Fruit fly (Drosophila melanogaster) whole organism, embryonic: Measurements from ENCODE around the gene Sf3b6.

Experiments
- Adf1 ChIP-seq: fragments of 200-800 bp; sonication (Bioruptor generic); IDR thresholded peaks from 2 replicates; pipeline ENCODE4 v1.3.6; 2022; ENCODE audit warnings: missing biosample characterization, missing genetic modification characterization
- CG10462 ChIP-seq: fragments of 200-800 bp; sonication (Bioruptor generic); optimal IDR thresholded peaks from 2 replicates; lab custom pipeline; 2016; ENCODE audit warnings: missing biosample characterization, missing genetic modification characterization
- CG12071 ChIP-seq: fragments of 200-800 bp; sonication (Bioruptor generic); optimal IDR thresholded peaks from 3 replicates; lab custom pipeline; 2018; ENCODE audit warnings: missing biosample characterization, mild to moderate bottlenecking, missing genetic modification characterization
- CG12299 ChIP-seq: fragments of 200-800 bp; sonication (Bioruptor generic); optimal IDR thresholded peaks from 2 replicates; lab custom pipeline; 2018; ENCODE audit warnings: missing biosample characterization, mild to moderate bottlenecking, missing genetic modification characterization
- CG13287 ChIP-seq: fragments of 200-800 bp; sonication (Bioruptor generic); IDR thresholded peaks from 2 replicates; pipeline ENCODE4 v1.3.6; 2022; ENCODE audit warnings: missing biosample characterization, missing genetic modification characterization; ENCODE audit not compliant: partially characterized antibody
- CG13296 ChIP-seq: fragments of 200-800 bp; sonication (Bioruptor generic); optimal IDR thresholded peaks from 3 replicates; lab custom pipeline; 2018; ENCODE audit warnings: missing biosample characterization, mild to moderate bottlenecking, missing genetic modification characterization
- CG14965 ChIP-seq: fragments of 200-800 bp; sonication (Bioruptor generic); optimal IDR thresholded peaks from 2 replicates; lab custom pipeline; 2016; ENCODE audit warnings: missing biosample characterization, missing genetic modification characterization, borderline replicate concordance
- CG17186 ChIP-seq: fragments of 200-800 bp; sonication (Bioruptor generic); optimal IDR thresholded peaks from 3 replicates; lab custom pipeline; 2017; ENCODE audit warnings: missing biosample characterization, missing genetic modification reagents, missing genetic modification characterization
- CG18619 ChIP-seq: fragments of 200-800 bp; sonication (Bioruptor generic); optimal IDR thresholded peaks from 3 replicates; lab custom pipeline; 2017; ENCODE audit warnings: missing biosample characterization, mild to moderate bottlenecking, missing genetic modification characterization
- CG30431 ChIP-seq: fragments of 200-800 bp; sonication (Bioruptor generic); optimal IDR thresholded peaks from 2 replicates; lab custom pipeline; 2017; ENCODE audit warnings: missing biosample characterization, missing genetic modification characterization
- CG31441 ChIP-seq: fragments of 200-800 bp; sonication (Bioruptor generic); IDR thresholded peaks from 2 replicates; pipeline ENCODE4 v1.3.6; 2022; ENCODE audit warnings: missing biosample characterization, missing genetic modification characterization
- CG32767 ChIP-seq: fragments of 200-800 bp; sonication (Bioruptor generic); IDR thresholded peaks from 2 replicates; pipeline ENCODE4 v1.3.6; 2022; ENCODE audit warnings: missing biosample characterization, missing genetic modification characterization
- CG33213 ChIP-seq: fragments of 200-800 bp; sonication (Bioruptor generic); optimal IDR thresholded peaks from 3 replicates; lab custom pipeline; 2016; ENCODE audit warnings: missing biosample characterization, missing genetic modification characterization
- CG34224 ChIP-seq: fragments of 200-800 bp; sonication (Bioruptor generic); IDR thresholded peaks from 3 replicates; pipeline ENCODE4 v1.3.6; 2022; ENCODE audit warnings: missing biosample characterization, missing genetic modification characterization; ENCODE audit not compliant: partially characterized antibody
- CG4282 ChIP-seq: fragments of 200-800 bp; sonication (Bioruptor generic); optimal IDR thresholded peaks from 2 replicates; lab custom pipeline; 2016; ENCODE audit warnings: missing biosample characterization, missing genetic modification characterization
- CG43689 ChIP-seq: fragments of 200-800 bp; sonication (Bioruptor generic); IDR thresholded peaks from 2 replicates; pipeline ENCODE4 v1.3.6; 2022; ENCODE audit warnings: missing biosample characterization, missing genetic modification characterization
- D19A ChIP-seq: fragments of 200-800 bp; optimal IDR thresholded peaks from 3 replicates; lab custom pipeline; 2019; ENCODE audit warnings: missing biosample characterization, mild to moderate bottlenecking, missing genetic modification characterization, moderate library complexity
- Dip2 ChIP-seq: fragments of 200-800 bp; sonication (Bioruptor generic); IDR thresholded peaks from 2 replicates; pipeline ENCODE4 v1.3.6; 2022; ENCODE audit warnings: missing biosample characterization, missing genetic modification characterization
- Dref ChIP-seq: fragments of 200-800 bp; sonication (Bioruptor generic); IDR thresholded peaks from 2 replicates; pipeline ENCODE4 v1.3.6; 2022; ENCODE audit warnings: missing biosample characterization, missing genetic modification characterization
- ERR ChIP-seq: fragments of 200-800 bp; sonication (Bioruptor generic); optimal IDR thresholded peaks from 2 replicates; lab custom pipeline; 2016; ENCODE audit warnings: missing biosample characterization, missing genetic modification characterization
- HLH54F ChIP-seq: fragments of 200-800 bp; sonication (Bioruptor generic); optimal IDR thresholded peaks from 3 replicates; lab custom pipeline; 2016; ENCODE audit warnings: missing biosample characterization, missing genetic modification characterization
- Hand ChIP-seq: fragments of 200-800 bp; sonication (Bioruptor generic); optimal IDR thresholded peaks from 2 replicates; lab custom pipeline; 2017; ENCODE audit warnings: mild to moderate bottlenecking, missing biosample characterization, missing genetic modification reagents, missing genetic modification characterization
- Hr39 ChIP-seq: fragments of >200 bp; optimal IDR thresholded peaks from 2 replicates; lab custom pipeline; 2017
- Mrtf ChIP-seq: fragments of 200-800 bp; sonication (Bioruptor generic); IDR thresholded peaks from 3 replicates; pipeline ENCODE4 v1.3.6; 2022; ENCODE audit warnings: missing biosample characterization, missing genetic modification characterization
- Nf-YA ChIP-seq: fragments of 200-800 bp; sonication (Bioruptor generic); IDR thresholded peaks from 2 replicates; pipeline ENCODE4 v1.3.6; 2022; ENCODE audit warnings: missing biosample characterization, missing genetic modification characterization
- NfI ChIP-seq: fragments of 200-800 bp; sonication (Bioruptor generic); optimal IDR thresholded peaks from 3 replicates; lab custom pipeline; 2018; ENCODE audit warnings: missing biosample characterization, mild to moderate bottlenecking, missing genetic modification characterization, moderate library complexity
- Ptx1 ChIP-seq: fragments of 200-800 bp; sonication (Bioruptor generic); IDR thresholded peaks from 2 replicates; pipeline ENCODE4 v1.3.6; 2022; ENCODE audit warnings: missing biosample characterization, missing genetic modification characterization
- Spps ChIP-seq: fragments of 200-800 bp; sonication (Bioruptor generic); optimal IDR thresholded peaks from 2 replicates; lab custom pipeline; 2018; ENCODE audit warnings: missing biosample characterization, mild to moderate bottlenecking, missing genetic modification characterization
- Vsx1 ChIP-seq: fragments of 200-800 bp; sonication (Bioruptor generic); optimal IDR thresholded peaks from 2 replicates; lab custom pipeline; 2017; ENCODE audit warnings: missing biosample characterization, mild to moderate bottlenecking, missing genetic modification characterization, missing genetic modification reagents
- ab ChIP-seq: fragments of 200-800 bp; sonication (Bioruptor generic); optimal IDR thresholded peaks from 2 replicates; lab custom pipeline; 2016; ENCODE audit warnings: missing biosample characterization, missing genetic modification characterization
- ara ChIP-seq: fragments of 200-800 bp; sonication (Bioruptor generic); IDR thresholded peaks from 2 replicates; pipeline ENCODE4 v1.3.6; 2022; ENCODE audit warnings: missing biosample characterization, missing genetic modification characterization
- az2 ChIP-seq: fragments of 200-800 bp; sonication (Bioruptor generic); optimal IDR thresholded peaks from 3 replicates; lab custom pipeline; 2016; ENCODE audit warnings: missing biosample characterization, missing genetic modification characterization
- bab2 ChIP-seq: fragments of 200-800 bp; sonication (Bioruptor generic); optimal IDR thresholded peaks from 2 replicates; lab custom pipeline; 2016; ENCODE audit warnings: missing biosample characterization, missing genetic modification characterization
- bsh ChIP-seq, 2 experiments: fragments of 200-800 bp; sonication (Bioruptor generic); optimal IDR thresholded peaks; 2 replicates each; lab custom pipeline; 2017 to 2018; ENCODE audit warnings: mild to moderate bottlenecking in 2 of 2, missing biosample characterization in 2 of 2, missing genetic modification characterization in 2 of 2, moderate library complexity in 1 of 2
- chn ChIP-seq: fragments of 200-800 bp; sonication (Bioruptor generic); optimal IDR thresholded peaks from 2 replicates; lab custom pipeline; 2016; ENCODE audit warnings: missing biosample characterization, missing genetic modification characterization
- da ChIP-seq: fragments of 200-800 bp; sonication (Bioruptor generic); optimal IDR thresholded peaks from 2 replicates; lab custom pipeline; 2016; ENCODE audit warnings: missing biosample characterization, missing genetic modification characterization
- esg ChIP-seq: fragments of 200-800 bp; sonication (Bioruptor generic); conservative IDR thresholded peaks from 2 replicates; pipeline ENCODE4 v1.3.6; 2022; ENCODE audit warnings: missing biosample characterization, missing genetic modification characterization
- fd3F ChIP-seq: fragments of 200-800 bp; sonication (Bioruptor generic); optimal IDR thresholded peaks from 2 replicates; lab custom pipeline; 2018; ENCODE audit warnings: missing biosample characterization, mild to moderate bottlenecking, missing genetic modification characterization, moderate library complexity
- gro ChIP-seq: fragments of 200-800 bp; sonication (Bioruptor generic); optimal IDR thresholded peaks from 2 replicates; lab custom pipeline; 2016; ENCODE audit warnings: missing biosample characterization, missing genetic modification characterization
- ken ChIP-seq: fragments of 200-800 bp; sonication (Bioruptor generic); IDR thresholded peaks from 3 replicates; pipeline ENCODE4 v1.3.6; 2022; ENCODE audit warnings: missing biosample characterization, missing genetic modification characterization
- lola ChIP-seq, 3 experiments: fragments of >200 bp in 2 of 3; fragments of 200-800 bp in 1 of 3; sonication (Bioruptor generic) in 1 of 3; optimal IDR thresholded peaks; 2 replicates each; lab custom pipeline; 2017 to 2019; ENCODE audit warnings: missing biosample characterization in 3 of 3, missing genetic modification characterization in 3 of 3, mild to moderate bottlenecking in 1 of 3, moderate library complexity in 1 of 3
- nau ChIP-seq: fragments of 200-800 bp; sonication (Bioruptor generic); optimal IDR thresholded peaks from 3 replicates; lab custom pipeline; 2017; ENCODE audit warnings: missing biosample characterization, mild to moderate bottlenecking, missing genetic modification characterization, missing genetic modification reagents
- p53 ChIP-seq: fragments of 200-800 bp; sonication (Bioruptor generic); optimal IDR thresholded peaks from 2 replicates; lab custom pipeline; 2016; ENCODE audit warnings: missing biosample characterization, missing genetic modification characterization
- peb ChIP-seq: fragments of 200-800 bp; sonication (Bioruptor generic); IDR thresholded peaks from 2 replicates; pipeline ENCODE4 v1.3.6; 2022; ENCODE audit warnings: missing biosample characterization, missing genetic modification characterization
- rib ChIP-seq: fragments of 200-800 bp; sonication (Bioruptor generic); IDR thresholded peaks from 2 replicates; pipeline ENCODE4 v1.3.6; 2022; ENCODE audit warnings: missing biosample characterization, missing genetic modification characterization
- shn ChIP-seq: fragments of 200-800 bp; sonication (Bioruptor generic); optimal IDR thresholded peaks from 3 replicates; lab custom pipeline; 2016; ENCODE audit warnings: missing biosample characterization, missing genetic modification characterization
- sna ChIP-seq: fragments of 200-800 bp; sonication (Bioruptor generic); IDR thresholded peaks from 2 replicates; pipeline ENCODE4 v1.3.6; 2022; ENCODE audit warnings: missing biosample characterization, missing genetic modification characterization; ENCODE audit not compliant: partially characterized antibody
- stwl ChIP-seq: fragments of 200-800 bp; sonication (Bioruptor generic); optimal IDR thresholded peaks from 3 replicates; lab custom pipeline; 2018; ENCODE audit warnings: missing biosample characterization, mild to moderate bottlenecking, missing genetic modification characterization, moderate library complexity
- tin ChIP-seq: fragments of 200-800 bp; sonication (Bioruptor generic); optimal IDR thresholded peaks from 3 replicates; lab custom pipeline; 2016; ENCODE audit warnings: missing biosample characterization, missing genetic modification characterization
- wdn ChIP-seq: fragments of 200-800 bp; sonication (Bioruptor generic); IDR thresholded peaks from 2 replicates; pipeline ENCODE4 v1.3.6; 2022; ENCODE audit warnings: missing biosample characterization, missing genetic modification characterization

Sf3b6 gene

dm6 chr3L:6184884-6185438 is 8.0 kb downstream of the Sf3b6 start, which contains the start of the genes D19B and CG43293 (continued):
- TF ChIP-seq lola (GFP tag; optimal IDR thresholded peaks at IDR 0.05; lab: Kevin White, UChicago) = peak in 1 of 3 experiments; percentile 66
- TF ChIP-seq D19A (tag; lab: Kevin White, UChicago) = peak; percentile 94
- peak; percentile 88 for TF ChIP-seq CG12071
- TF ChIP-seq wdn (GFP tag; lab: Robert Waterston, UW) = peak; percentile 87
- TF ChIP-seq ab (GFP tag; lab: Kevin White, UChicago) = peak; percentile 72
- peak; percentile 87 for TF ChIP-seq CG18619
- TF ChIP-seq CG32767 (GFP tag; lab: Robert Waterston, UW) = peak; percentile 84
- peak; percentile 88 for TF ChIP-seq ara (GFP tag; lab: Robert Waterston, UW)
- TF ChIP-seq stwl = peak; percentile 90
- TF ChIP-seq Dip2 (GFP tag; lab: Robert Waterston, UW) = no peak
- peak; percentile 89 for TF ChIP-seq Mrtf (GFP tag; lab: Robert Waterston, UW)
- peak; percentile 91 for TF ChIP-seq NfI
- peak; percentile 74 for TF ChIP-seq Spps (tag; lab: Kevin White, UChicago)
- TF ChIP-seq CG34224 (GFP tag; lab: Robert Waterston, UW) = peak; percentile 53; the same call in 2 of the 3 replicates
- TF ChIP-seq Hr39 (lab: Kevin White, UChicago) = no peak
- TF ChIP-seq CG14965 (GFP tag; lab: Kevin White, UChicago) = no peak
- TF ChIP-seq chn (GFP tag; lab: Kevin White, UChicago) = peak; percentile 96
- TF ChIP-seq gro (GFP tag; lab: Kevin White, UChicago) = peak; percentile 91
- TF ChIP-seq CG4282 (GFP tag; lab: Kevin White, UChicago) = peak; percentile 70
- peak; percentile 82 for TF ChIP-seq CG10462
- TF ChIP-seq p53 (GFP tag; lab: Kevin White, UChicago) = peak; percentile 81
- TF ChIP-seq CG13287 (GFP tag; lab: Robert Waterston, UW) = peak; percentile 79
- peak; percentile 82 to 90 for TF ChIP-seq bsh (GFP tag; optimal IDR thresholded peaks at IDR 0.05; lab: Kevin White, UChicago)
- peak; percentile 81 for TF ChIP-seq CG33213 (GFP tag; lab: Kevin White, UChicago)
- TF ChIP-seq ken = peak; percentile 90
- TF ChIP-seq bab2 (GFP tag; lab: Kevin White, UChicago) = peak; percentile 91
- peak; percentile 92 for TF ChIP-seq tin (GFP tag; lab: Kevin White, UChicago)
- TF ChIP-seq CG31441 (GFP tag; lab: Robert Waterston, UW) = peak; percentile 79
- peak; percentile 85 for TF ChIP-seq shn (GFP tag; lab: Kevin White, UChicago)
- TF ChIP-seq fd3F (GFP tag; lab: Kevin White, UChicago) = peak; percentile 81
- TF ChIP-seq ERR (GFP tag; lab: Kevin White, UChicago) = peak; percentile 90
- peak; percentile 50 for TF ChIP-seq da (GFP tag; lab: Kevin White, UChicago)
- TF ChIP-seq az2 = peak; percentile 94
- peak; percentile 61 for TF ChIP-seq peb
- peak; percentile 91 for TF ChIP-seq HLH54F (GFP tag; lab: Kevin White, UChicago)
- TF ChIP-seq CG17186 (GFP tag; lab: Kevin White, UChicago) = peak; percentile 58
- TF ChIP-seq nau (GFP tag; lab: Kevin White, UChicago) = no peak
- peak; percentile 70 for TF ChIP-seq CG43689 (GFP tag; lab: Robert Waterston, UW)
- peak; percentile 84 for TF ChIP-seq esg
- TF ChIP-seq Ptx1 (GFP tag; lab: Robert Waterston, UW) = peak; percentile 94
- TF ChIP-seq Nf-YA (GFP tag; lab: Robert Waterston, UW) = peak; percentile 70
- peak; percentile 88 for TF ChIP-seq CG13296 (GFP tag; lab: Kevin White, UChicago)
- peak; percentile 80 for TF ChIP-seq Adf1 (GFP tag; lab: Robert Waterston, UW)
- TF ChIP-seq Hand (GFP tag; lab: Kevin White, UChicago) = peak; percentile 62
- peak; percentile 54; the same call in 1 of the 2 replicates for TF ChIP-seq sna (GFP tag; lab: Robert Waterston, UW)
- peak; percentile 92 for TF ChIP-seq rib (GFP tag; lab: Robert Waterston, UW)
- peak; percentile 79 for TF ChIP-seq CG30431
- TF ChIP-seq CG12299 (tag; lab: Kevin White, UChicago) = peak; percentile 69
- no peak for TF ChIP-seq Vsx1 (GFP tag; lab: Kevin White, UChicago)
- peak; percentile 86 for TF ChIP-seq Dref (GFP tag; lab: Robert Waterston, UW)
